Worm (Caenorhabditis elegans) whole organism, L2 larva: ENCODE data around the gene ZK930.4.

Source experiments
- C34F6.9 ChIP-seq: fragments of 150-350 bp; optimal IDR thresholded peaks from 2 replicates; lab custom pipeline; 2014; ENCODE audit warnings: missing biosample characterization, missing genetic modification characterization
- R02D3.7 ChIP-seq: fragments of 150-350 bp; optimal IDR thresholded peaks from 2 replicates; lab custom pipeline; 2014; ENCODE audit warnings: missing biosample characterization, missing genetic modification characterization
- ZK546.5 ChIP-seq: sonication (generic microtip); optimal IDR thresholded peaks from 2 replicates; lab custom pipeline; 2017; ENCODE audit warnings: missing biosample characterization, missing genetic modification characterization
- aly-2 ChIP-seq: fragments of 150-350 bp; optimal IDR thresholded peaks from 2 replicates; lab custom pipeline; 2014; ENCODE audit warnings: missing biosample characterization, missing genetic modification characterization
- ama-1 ChIP-seq: fragments of 150-350 bp; optimal IDR thresholded peaks from 2 replicates; lab custom pipeline; 2018; ENCODE audit warnings: inconsistent platforms
- blmp-1 ChIP-seq: sonication (generic microtip); optimal IDR thresholded peaks from 2 replicates; lab custom pipeline; 2017; ENCODE audit warnings: missing genetic modification characterization, mild to moderate bottlenecking, missing compliant biosample characterization, antibody characterized with exemption, moderate library complexity; ENCODE audit not compliant: insufficient read depth
- ceh-16 ChIP-seq: fragments of 150-350 bp; optimal IDR thresholded peaks from 2 replicates; lab custom pipeline; 2014; ENCODE audit warnings: missing biosample characterization, missing genetic modification characterization
- crh-2 ChIP-seq: sonication (generic microtip); optimal IDR thresholded peaks from 2 replicates; lab custom pipeline; 2017; ENCODE audit warnings: missing biosample characterization, missing genetic modification characterization
- dmd-4 ChIP-seq: sonication (generic microtip); optimal IDR thresholded peaks from 2 replicates; lab custom pipeline; 2017; ENCODE audit warnings: missing biosample characterization, missing genetic modification characterization
- egl-27 ChIP-seq: sonication (generic microtip); optimal IDR thresholded peaks from 3 replicates; lab custom pipeline; 2017; ENCODE audit warnings: missing biosample characterization, missing genetic modification reagents, missing genetic modification characterization
- fos-1 ChIP-seq: fragments of 150-350 bp; optimal IDR thresholded peaks from 2 replicates; lab custom pipeline; 2014; ENCODE audit warnings: missing biosample characterization, missing genetic modification characterization
- gmeb-1 ChIP-seq: fragments of 150-350 bp; optimal IDR thresholded peaks from 2 replicates; lab custom pipeline; 2014; ENCODE audit warnings: missing biosample characterization, missing genetic modification characterization
- lin-11 ChIP-seq: fragments of 150-350 bp; sonication (generic microtip); optimal IDR thresholded peaks from 2 replicates; lab custom pipeline; 2014; ENCODE audit warnings: missing biosample characterization, missing genetic modification characterization, inconsistent platforms, mixed read lengths
- lin-13 ChIP-seq: fragments of 150-350 bp; optimal IDR thresholded peaks from 2 replicates; lab custom pipeline; 2014; ENCODE audit warnings: missing biosample characterization, missing genetic modification reagents, missing genetic modification characterization
- lsy-2 ChIP-seq, 2 experiments: fragments of 150-350 bp in 1 of 2; sonication (generic microtip) in 1 of 2; optimal IDR thresholded peaks; 2 replicates each; lab custom pipeline; 2014 to 2017; ENCODE audit warnings: missing biosample characterization in 2 of 2, missing genetic modification characterization in 2 of 2
- mab-5 ChIP-seq: fragments of 150-350 bp; optimal IDR thresholded peaks from 2 replicates; lab custom pipeline; 2014; ENCODE audit warnings: missing biosample characterization, missing genetic modification characterization
- mbf-1 ChIP-seq: sonication (generic microtip); optimal IDR thresholded peaks from 2 replicates; lab custom pipeline; 2017; ENCODE audit warnings: missing biosample characterization, missing genetic modification characterization
- mdl-1 ChIP-seq, 2 experiments: fragments of 150-350 bp in 1 of 2; sonication (generic microtip) in 1 of 2; optimal IDR thresholded peaks; 2 replicates each; lab custom pipeline; 2017; ENCODE audit warnings: missing biosample characterization in 2 of 2, missing genetic modification characterization in 2 of 2
- nhr-10 ChIP-seq: sonication (generic microtip); optimal IDR thresholded peaks from 2 replicates; lab custom pipeline; 2017; ENCODE audit warnings: missing biosample characterization, missing genetic modification characterization
- nhr-12 ChIP-seq: fragments of 150-350 bp; optimal IDR thresholded peaks from 2 replicates; lab custom pipeline; 2014; ENCODE audit warnings: missing biosample characterization, missing genetic modification characterization
- nhr-129 ChIP-seq: fragments of 150-350 bp; optimal IDR thresholded peaks from 2 replicates; lab custom pipeline; 2014; ENCODE audit warnings: missing biosample characterization, missing genetic modification characterization
- nhr-21 ChIP-seq: fragments of 150-350 bp; optimal IDR thresholded peaks from 2 replicates; lab custom pipeline; 2014; ENCODE audit warnings: missing biosample characterization, missing genetic modification characterization
- nhr-23 ChIP-seq: fragments of 150-350 bp; optimal IDR thresholded peaks from 2 replicates; lab custom pipeline; 2014; ENCODE audit warnings: missing biosample characterization, missing genetic modification reagents, missing genetic modification characterization
- nhr-25 ChIP-seq: fragments of 150-350 bp; sonication (generic microtip); optimal IDR thresholded peaks from 3 replicates; lab custom pipeline; 2014; ENCODE audit warnings: missing biosample characterization, missing genetic modification characterization
- nhr-6 ChIP-seq: fragments of 150-350 bp; optimal IDR thresholded peaks from 2 replicates; lab custom pipeline; 2014; ENCODE audit warnings: missing biosample characterization, missing genetic modification characterization
- nhr-77 ChIP-seq: fragments of 150-350 bp; optimal IDR thresholded peaks from 2 replicates; lab custom pipeline; 2014; ENCODE audit warnings: missing biosample characterization, missing genetic modification characterization
- peb-1 ChIP-seq: fragments of 150-350 bp; optimal IDR thresholded peaks from 2 replicates; lab custom pipeline; 2014; ENCODE audit warnings: missing biosample characterization, missing genetic modification characterization
- sem-4 ChIP-seq: fragments of 150-350 bp; optimal IDR thresholded peaks from 2 replicates; lab custom pipeline; 2014; ENCODE audit warnings: missing biosample characterization, missing genetic modification reagents, missing genetic modification characterization
- skn-1 ChIP-seq: sonication (generic microtip); optimal IDR thresholded peaks from 2 replicates; lab custom pipeline; 2017; ENCODE audit warnings: missing biosample characterization, missing genetic modification characterization
- sma-3 ChIP-seq: sonication (generic microtip); optimal IDR thresholded peaks from 2 replicates; lab custom pipeline; 2016; ENCODE audit warnings: missing genetic modification reagents, missing genetic modification characterization, missing compliant biosample characterization
- sma-9 ChIP-seq, 2 experiments: fragments of 150-350 bp in 1 of 2; sonication (generic microtip) in 1 of 2; optimal IDR thresholded peaks; 2 replicates each; lab custom pipeline; 2014 to 2016; ENCODE audit warnings: missing genetic modification characterization in 2 of 2, mild to moderate bottlenecking in 1 of 2, missing biosample characterization in 1 of 2, missing compliant biosample characterization in 1 of 2, missing genetic modification reagents in 1 of 2, moderate library complexity in 1 of 2
- snpc-4 ChIP-seq: fragments of 150-350 bp; optimal IDR thresholded peaks from 2 replicates; lab custom pipeline; 2014; ENCODE audit warnings: missing biosample characterization, missing genetic modification characterization
- unc-39 ChIP-seq: fragments of 150-350 bp; optimal IDR thresholded peaks from 2 replicates; lab custom pipeline; 2014; ENCODE audit warnings: missing biosample characterization, missing genetic modification characterization
- unc-62 ChIP-seq: fragments of 150-350 bp; optimal IDR thresholded peaks from 2 replicates; lab custom pipeline; 2014; ENCODE audit warnings: missing biosample characterization, missing genetic modification reagents, missing genetic modification characterization
- zag-1 ChIP-seq: fragments of 150-350 bp; optimal IDR thresholded peaks from 2 replicates; lab custom pipeline; 2014; ENCODE audit warnings: missing biosample characterization, missing genetic modification characterization
- ztf-1 ChIP-seq: fragments of 200-800 bp; sonication (Bioruptor generic); conservative IDR thresholded peaks from 2 replicates; pipeline ENCODE4 v1.3.6; 2022; ENCODE audit warnings: missing genetic modification characterization, missing compliant biosample characterization
- ztf-11 ChIP-seq: sonication (generic microtip); optimal IDR thresholded peaks from 2 replicates; lab custom pipeline; 2017; ENCODE audit warnings: missing biosample characterization, missing genetic modification characterization
- ztf-4 ChIP-seq: fragments of 150-350 bp; optimal IDR thresholded peaks from 2 replicates; lab custom pipeline; 2014; ENCODE audit warnings: missing biosample characterization, missing genetic modification characterization

ZK930.4 gene

DNA sequence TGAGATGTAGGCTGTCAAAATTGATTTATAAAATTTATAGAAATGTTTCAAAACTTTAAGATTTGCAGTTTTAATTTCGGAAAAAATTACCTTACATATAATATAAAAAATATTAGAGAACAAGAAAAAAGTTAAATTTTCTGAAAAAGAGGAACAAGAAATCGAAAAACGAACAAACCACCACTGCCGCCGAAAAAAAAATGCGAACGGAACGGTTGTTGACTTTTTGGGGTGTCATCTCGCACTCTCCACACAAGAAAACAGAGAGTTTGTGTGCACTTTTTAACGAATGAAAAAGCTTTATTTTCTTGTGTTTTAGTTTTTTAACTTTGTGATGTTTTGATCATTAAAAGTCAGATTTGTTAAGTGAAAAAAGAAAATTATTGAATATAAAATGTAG is 18.9 kb downstream of the ZK930.4 start:
- TF ChIP-seq ztf-1: no peak
- no peak for TF ChIP-seq peb-1 (tag; lab: Kevin White, UChicago)
- TF ChIP-seq lin-13: no peak
- no peak for TF ChIP-seq nhr-6 (tag; lab: Kevin White, UChicago)
- TF ChIP-seq ztf-4 (tag; lab: Kevin White, UChicago): no peak
- no peak for TF ChIP-seq unc-62 (GFP tag; lab: Kevin White, UChicago)
- TF ChIP-seq nhr-10: no peak
- no peak for TF ChIP-seq sem-4
- TF ChIP-seq nhr-25: no peak
- no peak for TF ChIP-seq unc-39 (tag; lab: Kevin White, UChicago)
- no peak for TF ChIP-seq crh-2 (tag; lab: Kevin White, UChicago)
- no peak for TF ChIP-seq lsy-2 (tag; optimal IDR thresholded peaks at IDR 0.05; lab: Kevin White, UChicago)
- no peak for TF ChIP-seq dmd-4
- TF ChIP-seq skn-1 (tag; lab: Kevin White, UChicago): no peak
- TF ChIP-seq sma-3 (GFP tag; lab: Kevin White, UChicago): no peak

ce11 chrII:11926501-11926900 is 20.2 kb downstream of the ZK930.4 start:
- TF ChIP-seq mbf-1 (tag; lab: Kevin White, UChicago) (no peak), snpc-4 (no peak), sma-9 (GFP tag; optimal IDR thresholded peaks at IDR 0.05; lab: Kevin White, UChicago) (no peak), sma-9 (tag; optimal IDR thresholded peaks at IDR 0.05; lab: Kevin White, UChicago) (no peak), C34F6.9 (no peak), lsy-2 (tag; optimal IDR thresholded peaks at IDR 0.05; lab: Kevin White, UChicago) (no peak), zag-1 (tag; lab: Kevin White, UChicago) (no peak), R02D3.7 (tag; lab: Kevin White, UChicago) (no peak), fos-1 (no peak), ceh-16 (tag; lab: Kevin White, UChicago) (no peak), nhr-21 (no peak), nhr-129 (tag; lab: Kevin White, UChicago) (no peak), sma-3 (GFP tag; lab: Kevin White, UChicago) (no peak), unc-39 (tag; lab: Kevin White, UChicago) (no peak)

DNA sequence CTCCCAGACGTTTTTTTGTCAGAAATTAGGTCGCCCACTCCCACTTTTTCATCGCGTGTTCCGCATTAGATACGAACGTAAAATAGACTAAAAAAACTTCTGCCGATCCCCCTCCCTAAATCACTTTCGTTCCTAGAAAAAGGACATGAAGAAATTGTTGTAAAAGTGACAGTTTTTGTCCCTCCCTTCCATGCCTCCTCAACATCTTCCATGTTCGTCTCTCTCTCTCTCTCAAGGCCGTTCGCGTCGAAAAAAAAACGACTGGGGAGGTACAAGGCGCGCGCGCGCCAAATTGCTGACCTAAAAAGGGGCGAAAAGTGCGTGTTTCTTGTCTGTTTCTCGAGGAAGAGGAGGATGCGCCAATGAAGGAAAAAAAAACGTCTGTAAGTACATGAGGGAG is 22.4 kb downstream of the ZK930.4 start:
- peak; percentile 64 for TF ChIP-seq sem-4
- TF ChIP-seq aly-2: no peak
- TF ChIP-seq blmp-1 (tag; lab: Kevin White, UChicago): peak; percentile 77
- no peak for TF ChIP-seq C34F6.9
- TF ChIP-seq nhr-23 (tag; lab: Kevin White, UChicago): no peak
- TF ChIP-seq sma-3 (GFP tag; lab: Kevin White, UChicago): no peak
- TF ChIP-seq unc-39 (tag; lab: Kevin White, UChicago): no peak
- no peak for TF ChIP-seq ztf-11 (tag; lab: Kevin White, UChicago)
- no peak for TF ChIP-seq mbf-1 (tag; lab: Kevin White, UChicago)
- TF ChIP-seq nhr-77 (tag; lab: Kevin White, UChicago): no peak
- no peak for TF ChIP-seq ztf-1
- TF ChIP-seq ZK546.5: no peak
- no peak for TF ChIP-seq lin-13
- TF ChIP-seq egl-27 (tag; lab: Kevin White, UChicago): no peak
- TF ChIP-seq mab-5 (tag; lab: Kevin White, UChicago): no peak
- no peak for TF ChIP-seq sma-9 (GFP tag; optimal IDR thresholded peaks at IDR 0.05; lab: Kevin White, UChicago)
- no peak for TF ChIP-seq sma-9 (tag; optimal IDR thresholded peaks at IDR 0.05; lab: Kevin White, UChicago)

DNA sequence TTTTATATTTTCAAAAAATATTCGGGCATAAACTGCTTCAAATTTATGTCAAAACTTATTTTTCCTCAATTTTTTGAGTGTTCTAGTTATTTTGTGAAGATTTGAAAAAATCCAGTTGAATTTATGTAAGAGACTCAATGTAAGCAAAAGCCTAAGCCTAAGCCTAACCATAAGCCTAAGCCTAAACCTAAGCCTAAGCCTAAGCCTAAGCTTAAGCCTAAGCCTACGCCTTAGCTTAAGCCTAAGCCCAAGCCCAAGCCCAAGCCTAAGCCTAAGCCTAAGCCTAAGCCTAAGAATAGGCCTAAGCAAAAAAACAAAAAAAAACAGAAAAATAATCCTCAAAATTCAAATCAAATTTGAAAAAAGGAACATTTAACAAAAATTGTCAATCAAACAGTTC is 23.8 kb downstream of the ZK930.4 start:
- TF ChIP-seq nhr-6 (tag; lab: Kevin White, UChicago) (no peak), C34F6.9 (no peak), nhr-12 (no peak), lin-13 (no peak), peb-1 (tag; lab: Kevin White, UChicago) (no peak), gmeb-1 (no peak), crh-2 (tag; lab: Kevin White, UChicago) (no peak), nhr-25 (no peak), R02D3.7 (tag; lab: Kevin White, UChicago) (no peak), lsy-2 (tag; optimal IDR thresholded peaks at IDR 0.05; lab: Kevin White, UChicago) (no peak), nhr-77 (tag; lab: Kevin White, UChicago) (no peak), sma-9 (GFP tag; optimal IDR thresholded peaks at IDR 0.05; lab: Kevin White, UChicago) (no peak), sma-9 (tag; optimal IDR thresholded peaks at IDR 0.05; lab: Kevin White, UChicago) (no peak), mdl-1 (tag; optimal IDR thresholded peaks at IDR 0.05; lab: Kevin White, UChicago) (no peak), ama-1 (lab: Kevin White, UChicago) (no peak), lin-11 (tag; lab: Kevin White, UChicago) (no peak), snpc-4 (no peak), ceh-16 (tag; lab: Kevin White, UChicago) (no peak), unc-62 (GFP tag; lab: Kevin White, UChicago) (no peak)
